Worm (Caenorhabditis elegans) whole organism, early embryonic: ENCODE data around the gene Y51A2A.5.

Experiments used
- F13C5.2 ChIP-seq: sonication (generic microtip); optimal IDR thresholded peaks from 2 replicates; lab custom pipeline; 2017; ENCODE audit warnings: mild to moderate bottlenecking, missing genetic modification characterization, inconsistent platforms, missing compliant biosample characterization
- aly-1 ChIP-seq: sonication (generic microtip); optimal IDR thresholded peaks from 2 replicates; lab custom pipeline; 2016; ENCODE audit warnings: missing genetic modification characterization, missing compliant biosample characterization
- ama-1 ChIP-seq: fragments of 150-350 bp; optimal IDR thresholded peaks from 2 replicates; lab custom pipeline; 2014
- ceh-36 ChIP-seq: sonication (generic microtip); optimal IDR thresholded peaks from 2 replicates; lab custom pipeline; 2016; ENCODE audit warnings: missing genetic modification characterization, inconsistent platforms, missing compliant biosample characterization
- flt-1 ChIP-seq: fragments of 200-800 bp; sonication (Bioruptor generic); IDR thresholded peaks from 2 replicates; pipeline ENCODE4 v1.3.6; 2022; ENCODE audit warnings: missing genetic modification characterization, missing compliant biosample characterization
- hmbx-1 ChIP-seq: sonication (generic microtip); optimal IDR thresholded peaks from 2 replicates; lab custom pipeline; 2016; ENCODE audit warnings: mild to moderate bottlenecking, missing genetic modification characterization, missing compliant biosample characterization
- hmg-4 ChIP-seq: fragments of 200-800 bp; sonication (Bioruptor generic); optimal IDR thresholded peaks from 2 replicates; lab custom pipeline; 2018; ENCODE audit warnings: mild to moderate bottlenecking, missing genetic modification characterization, missing compliant biosample characterization
- hnd-1 ChIP-seq: sonication (generic microtip); optimal IDR thresholded peaks from 2 replicates; lab custom pipeline; 2016; ENCODE audit warnings: missing genetic modification characterization, missing compliant biosample characterization
- pes-1 ChIP-seq: fragments of 200-800 bp; sonication (Bioruptor generic); IDR thresholded peaks from 2 replicates; pipeline ENCODE4 v1.3.6; 2022; ENCODE audit warnings: missing genetic modification reagents, missing genetic modification characterization, missing compliant biosample characterization
- sea-1 ChIP-seq: fragments of 200-800 bp; sonication (Bioruptor generic); conservative IDR thresholded peaks from 2 replicates; pipeline ENCODE4 v1.3.6; 2022; ENCODE audit warnings: missing genetic modification characterization, missing compliant biosample characterization

- TF ChIP-seq aly-1 (tag; lab: Kevin White, UChicago) = no peak
- TF ChIP-seq hmg-4 (GFP tag; lab: Kevin White, UChicago) = no peak
- TF ChIP-seq ama-1 (lab: Kevin White, UChicago) = no peak
- no peak for TF ChIP-seq ceh-36 (tag; lab: Kevin White, UChicago)
- TF ChIP-seq F13C5.2 (tag; lab: Kevin White, UChicago) = no peak
- no peak for TF ChIP-seq hmbx-1
- no peak for TF ChIP-seq hnd-1 (tag; lab: Kevin White, UChicago)
- no peak for TF ChIP-seq pes-1 (GFP tag; lab: Robert Waterston, UW)
- TF ChIP-seq flt-1 (GFP tag; lab: Robert Waterston, UW) = no peak
- TF ChIP-seq sea-1 (GFP tag; lab: Robert Waterston, UW) = no peak
These were observed 41.2 kb downstream of the Y51A2A.5 start, which contains the start of gene C08E8.10 for ce11 chrV:18339807-18340206.
